Worm (Caenorhabditis elegans): ENCODE data around the gene F21D5.3.

- no peak for TF ChIP-seq ceh-34 (tag; optimal IDR thresholded peaks at IDR 0.05)
- no peak for TF ChIP-seq dve-1 (tag; optimal IDR thresholded peaks at IDR 0.05)
- no peak for TF ChIP-seq ama-1 (optimal IDR thresholded peaks at IDR 0.05)
- no peak for TF ChIP-seq rnt-1 (tag; optimal IDR thresholded peaks at IDR 0.05)
- TF ChIP-seq pha-4 (tag; optimal IDR thresholded peaks at IDR 0.05): no peak
- no peak for TF ChIP-seq nfya-1 (tag; optimal IDR thresholded peaks at IDR 0.05)
- TF ChIP-seq pat-9 (tag; optimal IDR thresholded peaks at IDR 0.05): no peak
- TF ChIP-seq hlh-13 (GFP tag; optimal IDR thresholded peaks at IDR 0.05): no peak
Measured at ce11 chrIV:8697436-8697835, 33.2 kb upstream of the F21D5.3 start, which contains the start of gene ttll-11.
